Fruit fly (Drosophila melanogaster) whole organism, embryonic: ENCODE measurements around the gene CG10943.

Experiments
- Abd-B ChIP-seq: fragments of 200-800 bp; sonication (Bioruptor generic); optimal IDR thresholded peaks from 2 replicates; lab custom pipeline; 2018; ENCODE audit warnings: missing biosample characterization, mild to moderate bottlenecking, missing genetic modification characterization, moderate library complexity
- Awh ChIP-seq: fragments of 200-800 bp; sonication (Bioruptor generic); IDR thresholded peaks from 2 replicates; pipeline ENCODE4, ENCODE4 v1.3.6; 2022; ENCODE audit warnings: missing biosample characterization, missing genetic modification characterization
- B-H1 ChIP-seq: fragments of 200-800 bp; sonication (Bioruptor generic); IDR thresholded peaks from 3 replicates; pipeline ENCODE4 v1.3.6; 2022; ENCODE audit warnings: missing biosample characterization, missing genetic modification characterization
- CG11696 ChIP-seq: fragments of 200-800 bp; sonication (Bioruptor generic); IDR thresholded peaks from 2 replicates; pipeline ENCODE4 v1.3.6; 2022; ENCODE audit warnings: missing biosample characterization, missing genetic modification characterization
- CG12236 ChIP-seq: fragments of 200-800 bp; sonication (Bioruptor generic); optimal IDR thresholded peaks from 2 replicates; lab custom pipeline; 2016; ENCODE audit warnings: missing biosample characterization, missing genetic modification characterization
- CG13424 ChIP-seq: fragments of 200-800 bp; sonication (Bioruptor generic); optimal IDR thresholded peaks from 2 replicates; lab custom pipeline; 2019; ENCODE audit warnings: missing biosample characterization, mild to moderate bottlenecking, missing genetic modification characterization, moderate library complexity
- CG17328 ChIP-seq: fragments of 200-800 bp; sonication (Bioruptor generic); IDR thresholded peaks from 2 replicates; pipeline ENCODE4 v1.3.6; 2022; ENCODE audit warnings: missing biosample characterization, missing genetic modification characterization
- CG18599 ChIP-seq: fragments of 200-800 bp; sonication (Bioruptor generic); optimal IDR thresholded peaks from 3 replicates; lab custom pipeline; 2017; ENCODE audit warnings: missing biosample characterization, missing genetic modification characterization, mild to moderate bottlenecking, moderate library complexity, missing genetic modification reagents
- CG2120 ChIP-seq: fragments of 200-800 bp; sonication (Bioruptor generic); optimal IDR thresholded peaks from 3 replicates; lab custom pipeline; 2016; ENCODE audit warnings: missing biosample characterization, missing genetic modification characterization
- CG31388 ChIP-seq: fragments of 200-800 bp; sonication (Bioruptor generic); optimal IDR thresholded peaks from 2 replicates; lab custom pipeline; 2016; ENCODE audit warnings: missing biosample characterization, missing genetic modification characterization
- CG3995 ChIP-seq: fragments of 200-800 bp; sonication (Bioruptor generic); optimal IDR thresholded peaks from 3 replicates; lab custom pipeline; 2016; ENCODE audit warnings: missing biosample characterization, missing genetic modification characterization
- CG7839 ChIP-seq: fragments of 200-800 bp; sonication (Bioruptor generic); optimal IDR thresholded peaks from 3 replicates; lab custom pipeline; 2018; ENCODE audit warnings: missing biosample characterization, mild to moderate bottlenecking, missing genetic modification characterization, moderate library complexity
- CG8924 ChIP-seq: fragments of 200-800 bp; optimal IDR thresholded peaks from 3 replicates; lab custom pipeline; 2019; ENCODE audit warnings: missing biosample characterization, mild to moderate bottlenecking, missing genetic modification characterization, moderate library complexity
- CG9215 ChIP-seq: fragments of 200-800 bp; sonication (Bioruptor generic); IDR thresholded peaks from 2 replicates; pipeline ENCODE4 v1.3.6; 2022; ENCODE audit warnings: missing biosample characterization, missing genetic modification characterization
- Chrac-16 ChIP-seq: fragments of 200-800 bp; sonication (Bioruptor generic); optimal IDR thresholded peaks from 3 replicates; lab custom pipeline; 2016; ENCODE audit warnings: missing biosample characterization, missing genetic modification characterization
- D19A ChIP-seq: fragments of 200-800 bp; optimal IDR thresholded peaks from 3 replicates; lab custom pipeline; 2019; ENCODE audit warnings: missing biosample characterization, mild to moderate bottlenecking, missing genetic modification characterization, moderate library complexity
- Dad ChIP-seq: fragments of 200-800 bp; sonication (Bioruptor generic); optimal IDR thresholded peaks from 3 replicates; lab custom pipeline; 2016; ENCODE audit warnings: missing biosample characterization, missing genetic modification characterization
- Dip3 ChIP-seq: fragments of 200-800 bp; sonication (Bioruptor generic); optimal IDR thresholded peaks from 3 replicates; lab custom pipeline; 2016; ENCODE audit warnings: missing biosample characterization, missing genetic modification characterization
- Doc2 ChIP-seq: fragments of 200-800 bp; sonication (Bioruptor generic); IDR thresholded peaks from 2 replicates; pipeline ENCODE4 v1.3.6; 2022; ENCODE audit warnings: missing biosample characterization, missing genetic modification characterization
- ERR ChIP-seq: fragments of 200-800 bp; sonication (Bioruptor generic); optimal IDR thresholded peaks from 2 replicates; lab custom pipeline; 2016; ENCODE audit warnings: missing biosample characterization, missing genetic modification characterization
- Eip74EF ChIP-seq, 2 experiments: fragments of 200-800 bp in 1 of 2; fragments of >200 bp in 1 of 2; sonication (Bioruptor generic) in 1 of 2; optimal IDR thresholded peaks; 2 replicates each; lab custom pipeline; 2017 to 2019; ENCODE audit warnings: missing biosample characterization in 2 of 2, missing genetic modification characterization in 2 of 2, mild to moderate bottlenecking in 1 of 2, moderate library complexity in 1 of 2
- Ets65A ChIP-seq: fragments of 200-800 bp; sonication (Bioruptor generic); peaks from one replicate; lab custom pipeline; 2016; ENCODE audit warnings: missing biosample characterization, missing genetic modification characterization
- H2.0 ChIP-seq: fragments of 200-800 bp; sonication (Bioruptor generic); IDR thresholded peaks from 2 replicates; pipeline ENCODE4 v1.3.6; 2022; ENCODE audit warnings: missing biosample characterization, missing genetic modification characterization
- MESR4 ChIP-seq: fragments of 200-800 bp; sonication (Bioruptor generic); optimal IDR thresholded peaks from 2 replicates; lab custom pipeline; 2018; ENCODE audit warnings: missing biosample characterization, mild to moderate bottlenecking, missing genetic modification characterization, moderate library complexity
- NK7.1 ChIP-seq: fragments of 200-800 bp; sonication (Bioruptor generic); optimal IDR thresholded peaks from 3 replicates; lab custom pipeline; 2016; ENCODE audit warnings: missing biosample characterization, missing genetic modification characterization
- Neu2 ChIP-seq: fragments of 200-800 bp; sonication (Bioruptor generic); optimal IDR thresholded peaks from 3 replicates; lab custom pipeline; 2016; ENCODE audit warnings: missing biosample characterization, missing genetic modification characterization, borderline replicate concordance
- Oaz ChIP-seq: fragments of 200-800 bp; sonication (Bioruptor generic); IDR thresholded peaks from 2 replicates; pipeline ENCODE4 v1.3.6; 2022; ENCODE audit warnings: missing biosample characterization, missing genetic modification characterization
- Xbp1 ChIP-seq: fragments of 200-800 bp; sonication (Bioruptor generic); optimal IDR thresholded peaks from 3 replicates; lab custom pipeline; 2016; ENCODE audit warnings: missing biosample characterization, mild to moderate bottlenecking, missing genetic modification characterization
- ab ChIP-seq: fragments of 200-800 bp; sonication (Bioruptor generic); optimal IDR thresholded peaks from 2 replicates; lab custom pipeline; 2016; ENCODE audit warnings: missing biosample characterization, missing genetic modification characterization
- bab2 ChIP-seq: fragments of 200-800 bp; sonication (Bioruptor generic); optimal IDR thresholded peaks from 2 replicates; lab custom pipeline; 2016; ENCODE audit warnings: missing biosample characterization, missing genetic modification characterization
- bbx ChIP-seq: fragments of 200-800 bp; sonication (Bioruptor generic); IDR thresholded peaks from 2 replicates; pipeline ENCODE4 v1.3.6; 2022; ENCODE audit warnings: missing biosample characterization, missing genetic modification characterization; ENCODE audit not compliant: partially characterized antibody
- cad ChIP-seq: fragments of >200 bp; optimal IDR thresholded peaks from 2 replicates; lab custom pipeline; 2017; ENCODE audit warnings: missing biosample characterization, missing genetic modification characterization
- chif ChIP-seq, 2 experiments: fragments of 200-800 bp; sonication (Bioruptor generic); optimal IDR thresholded peaks; 3 replicates each; lab custom pipeline; 2016; ENCODE audit warnings: missing biosample characterization in 2 of 2, missing genetic modification characterization in 2 of 2
- chm ChIP-seq: fragments of 200-800 bp; sonication (Bioruptor generic); IDR thresholded peaks from 2 replicates; pipeline ENCODE4 v1.3.6; 2022; ENCODE audit warnings: missing biosample characterization, missing genetic modification characterization
- fd3F ChIP-seq: fragments of 200-800 bp; sonication (Bioruptor generic); optimal IDR thresholded peaks from 2 replicates; lab custom pipeline; 2018; ENCODE audit warnings: missing biosample characterization, mild to moderate bottlenecking, missing genetic modification characterization, moderate library complexity
- hth ChIP-seq: fragments of >200 bp; optimal IDR thresholded peaks from 2 replicates; lab custom pipeline; 2017; ENCODE audit warnings: inconsistent platforms
- jing ChIP-seq: fragments of 200-800 bp; sonication (Bioruptor generic); optimal IDR thresholded peaks from 2 replicates; lab custom pipeline; 2018; ENCODE audit warnings: missing biosample characterization, mild to moderate bottlenecking, missing genetic modification characterization
- kni ChIP-seq: fragments of 200-800 bp; sonication (Bioruptor generic); optimal IDR thresholded peaks from 3 replicates; lab custom pipeline; 2017; ENCODE audit warnings: mild to moderate bottlenecking, missing biosample characterization, missing genetic modification reagents, missing genetic modification characterization
- maf-S ChIP-seq: fragments of 200-800 bp; sonication (Bioruptor generic); optimal IDR thresholded peaks from 2 replicates; lab custom pipeline; 2016; ENCODE audit warnings: missing biosample characterization, missing genetic modification characterization
- peb ChIP-seq: fragments of 200-800 bp; sonication (Bioruptor generic); IDR thresholded peaks from 2 replicates; pipeline ENCODE4 v1.3.6; 2022; ENCODE audit warnings: missing biosample characterization, missing genetic modification characterization
- phol ChIP-seq: fragments of 200-800 bp; sonication (Bioruptor generic); optimal IDR thresholded peaks from 3 replicates; lab custom pipeline; 2018; ENCODE audit warnings: missing biosample characterization, mild to moderate bottlenecking, missing genetic modification characterization, moderate library complexity
- pnt ChIP-seq: fragments of 200-800 bp; sonication (Bioruptor generic); optimal IDR thresholded peaks from 3 replicates; lab custom pipeline; 2016; ENCODE audit warnings: missing biosample characterization, missing genetic modification characterization
- psq ChIP-seq: fragments of 200-800 bp; sonication (Bioruptor generic); optimal IDR thresholded peaks from 2 replicates; lab custom pipeline; 2017; ENCODE audit warnings: missing biosample characterization, missing genetic modification characterization
- pum ChIP-seq: fragments of 200-800 bp; sonication (Bioruptor generic); optimal IDR thresholded peaks from 2 replicates; lab custom pipeline; 2016; ENCODE audit warnings: missing biosample characterization, missing genetic modification characterization
- pzg ChIP-seq: fragments of 200-800 bp; sonication (Bioruptor generic); optimal IDR thresholded peaks from 3 replicates; lab custom pipeline; 2018; ENCODE audit warnings: missing biosample characterization, mild to moderate bottlenecking, missing genetic modification characterization, moderate library complexity
- salm ChIP-seq: fragments of 200-800 bp; sonication (Bioruptor generic); optimal IDR thresholded peaks from 2 replicates; lab custom pipeline; 2018; ENCODE audit warnings: missing biosample characterization, mild to moderate bottlenecking, missing genetic modification characterization
- sisA ChIP-seq: fragments of 200-800 bp; sonication (Bioruptor generic); IDR thresholded peaks from 2 replicates; pipeline ENCODE4 v1.3.6; 2022; ENCODE audit warnings: missing biosample characterization, missing genetic modification characterization
- stwl ChIP-seq: fragments of 200-800 bp; sonication (Bioruptor generic); optimal IDR thresholded peaks from 3 replicates; lab custom pipeline; 2018; ENCODE audit warnings: missing biosample characterization, mild to moderate bottlenecking, missing genetic modification characterization, moderate library complexity
- tin ChIP-seq: fragments of 200-800 bp; sonication (Bioruptor generic); optimal IDR thresholded peaks from 3 replicates; lab custom pipeline; 2016; ENCODE audit warnings: missing biosample characterization, missing genetic modification characterization
- trh ChIP-seq: fragments of 200-800 bp; sonication (Bioruptor generic); optimal IDR thresholded peaks from 2 replicates; lab custom pipeline; 2016; ENCODE audit warnings: missing biosample characterization, missing genetic modification characterization
- twi ChIP-seq: fragments of 200-800 bp; optimal IDR thresholded peaks from 2 replicates; lab custom pipeline; 2019; ENCODE audit warnings: missing biosample characterization, mild to moderate bottlenecking, missing genetic modification characterization, moderate library complexity
- vvl ChIP-seq: fragments of 200-800 bp; sonication (Bioruptor generic); IDR thresholded peaks from 2 replicates; pipeline ENCODE4 v1.3.6; 2022; ENCODE audit warnings: missing biosample characterization, missing genetic modification characterization
- z ChIP-seq: fragments of 200-800 bp; sonication (Bioruptor generic); IDR thresholded peaks from 3 replicates; pipeline ENCODE4 v1.3.6; 2022; ENCODE audit warnings: missing biosample characterization, missing genetic modification characterization

The CG10943 gene

DNA sequence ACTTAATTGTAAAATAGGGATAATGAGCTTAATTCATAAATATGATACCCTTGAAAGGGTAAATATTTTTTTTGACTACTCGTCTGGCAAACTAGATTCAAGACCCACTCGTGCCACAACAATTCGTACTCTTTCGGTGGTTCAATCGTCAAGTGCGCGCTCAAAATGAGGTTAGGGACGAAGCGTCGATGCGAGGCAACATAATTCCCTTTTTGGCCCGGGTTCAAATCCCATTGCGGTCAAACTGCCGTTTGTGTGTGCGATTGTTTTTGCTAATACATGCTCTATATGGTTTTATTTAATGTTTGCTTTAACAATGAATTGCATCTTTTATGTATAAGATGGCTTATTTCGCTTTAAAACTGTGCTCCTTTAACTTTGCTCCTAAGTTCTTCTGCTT, 47.0 kb downstream of the CG10943 start (continued):
- TF ChIP-seq bab2 (GFP tag; lab: Kevin White, UChicago) (no peak), Ets65A (GFP tag; lab: Kevin White, UChicago) (peak; percentile 75), CG17328 (no peak), chif (GFP tag; optimal IDR thresholded peaks at IDR 0.05; lab: Kevin White, UChicago) (no peak), Abd-B (GFP tag; lab: Kevin White, UChicago) (no peak), pzg (GFP tag; lab: Kevin White, UChicago) (no peak), CG18599 (no peak), Awh (GFP tag; lab: Robert Waterston, UW) (no peak), cad (GFP tag; lab: Kevin White, UChicago) (no peak), bbx (GFP tag; lab: Robert Waterston, UW) (peak; percentile 51), CG9215 (no peak), CG8924 (tag; lab: Kevin White, UChicago) (no peak), fd3F (GFP tag; lab: Kevin White, UChicago) (no peak), kni (GFP tag; lab: Kevin White, UChicago) (no peak), CG11696 (GFP tag; lab: Robert Waterston, UW) (no peak), Xbp1 (GFP tag; lab: Kevin White, UChicago) (no peak), phol (no peak), tin (no peak), Dip3 (GFP tag; lab: Kevin White, UChicago) (no peak), Chrac-16 (no peak), Dad (GFP tag; lab: Kevin White, UChicago) (no peak), twi (tag; lab: Kevin White, UChicago) (no peak), CG3995 (GFP tag; lab: Kevin White, UChicago) (no peak), salm (tag; lab: Kevin White, UChicago) (no peak), ab (no peak), Neu2 (GFP tag; lab: Kevin White, UChicago) (no peak), maf-S (no peak), B-H1 (no peak), CG7839 (tag; lab: Kevin White, UChicago) (no peak), H2.0 (GFP tag; lab: Robert Waterston, UW) (no peak), peb (no peak), NK7.1 (no peak), pum (GFP tag; lab: Kevin White, UChicago) (no peak), trh (no peak), pnt (GFP tag; lab: Kevin White, UChicago) (no peak), MESR4 (GFP tag; lab: Kevin White, UChicago) (no peak), sisA (no peak), jing (GFP tag; lab: Kevin White, UChicago) (no peak), CG12236 (GFP tag; lab: Kevin White, UChicago) (no peak), ERR (GFP tag; lab: Kevin White, UChicago) (peak; percentile 48), CG31388 (GFP tag; lab: Kevin White, UChicago) (no peak), CG2120 (GFP tag; lab: Kevin White, UChicago) (no peak), psq (no peak), Doc2 (GFP tag; lab: Robert Waterston, UW) (no peak), z (GFP tag; lab: Robert Waterston, UW) (no peak), chm (GFP tag; lab: Robert Waterston, UW) (0 out of 2 replicates have a peak, but pooled peaks have one; percentile 33), vvl (GFP tag; lab: Robert Waterston, UW) (no peak), Eip74EF (GFP tag; optimal IDR thresholded peaks at IDR 0.05; lab: Kevin White, UChicago) (no peak), Oaz (GFP tag; lab: Robert Waterston, UW) (no peak), stwl (tag; lab: Kevin White, UChicago) (no peak), D19A (tag; lab: Kevin White, UChicago) (no peak), CG13424 (tag; lab: Kevin White, UChicago) (no peak), hth (lab: Kevin White, UChicago) (no peak)
